Fruit fly (Drosophila melanogaster): Measurements from ENCODE around the gene CG12170.

DNA sequence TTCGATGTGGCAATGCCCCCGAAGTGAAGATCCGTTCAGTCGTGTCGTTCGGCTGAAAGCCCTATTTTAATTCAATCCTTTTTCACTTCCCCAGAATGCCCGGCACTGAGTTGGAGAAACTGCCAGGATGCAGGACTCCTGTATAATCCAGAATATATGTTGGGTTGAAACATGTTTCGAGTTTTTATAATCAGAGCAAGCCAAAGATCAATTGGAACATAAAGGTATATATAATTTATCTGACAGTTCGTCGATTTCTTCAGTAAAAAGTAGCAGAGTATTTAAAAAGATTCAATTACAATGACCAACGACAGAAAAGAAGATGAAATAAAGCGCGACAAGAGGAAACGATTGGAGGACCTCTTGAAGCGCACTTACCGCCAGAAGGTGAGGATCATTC lies 9.5 kb upstream of the CG12170 start, which contains the start of gene CG31551:
- TF ChIP-seq fd96Ca (GFP tag; IDR thresholded peaks at IDR 0.05) = no peak
- TF ChIP-seq CG34367 (tag; optimal IDR thresholded peaks at IDR 0.05) = no peak
- no peak for TF ChIP-seq gl (tag; optimal IDR thresholded peaks at IDR 0.05)
- no peak for TF ChIP-seq CG13204 (GFP tag; optimal IDR thresholded peaks at IDR 0.05)
- TF ChIP-seq CG32121 (GFP tag; IDR thresholded peaks at IDR 0.05) = no peak
- TF ChIP-seq EcR (GFP tag; optimal IDR thresholded peaks at IDR 0.05) = no peak
- no peak for TF ChIP-seq CG4496 (GFP tag; IDR thresholded peaks at IDR 0.05)
- no peak for TF ChIP-seq Pif1A (GFP tag; optimal IDR thresholded peaks at IDR 0.05)
- TF ChIP-seq CG10348 (GFP tag; IDR thresholded peaks at IDR 0.05) = no peak
- no peak for TF ChIP-seq CG8301 (tag; optimal IDR thresholded peaks at IDR 0.05)
- no peak for TF ChIP-seq CG17806 (tag; optimal IDR thresholded peaks at IDR 0.05)
- no peak for TF ChIP-seq Snoo (tag; optimal IDR thresholded peaks at IDR 0.05)
- TF ChIP-seq CG9948 (tag; optimal IDR thresholded peaks at IDR 0.05) = no peak
- no peak for TF ChIP-seq D1 (tag; optimal IDR thresholded peaks at IDR 0.05)

Measured in whole organism, pupa.